Fruit fly (Drosophila melanogaster): ENCODE data around the gene Syt12.
A peak's percentile ranks its signal among the peaks of the same experiment; 100 is the strongest.

DNA sequence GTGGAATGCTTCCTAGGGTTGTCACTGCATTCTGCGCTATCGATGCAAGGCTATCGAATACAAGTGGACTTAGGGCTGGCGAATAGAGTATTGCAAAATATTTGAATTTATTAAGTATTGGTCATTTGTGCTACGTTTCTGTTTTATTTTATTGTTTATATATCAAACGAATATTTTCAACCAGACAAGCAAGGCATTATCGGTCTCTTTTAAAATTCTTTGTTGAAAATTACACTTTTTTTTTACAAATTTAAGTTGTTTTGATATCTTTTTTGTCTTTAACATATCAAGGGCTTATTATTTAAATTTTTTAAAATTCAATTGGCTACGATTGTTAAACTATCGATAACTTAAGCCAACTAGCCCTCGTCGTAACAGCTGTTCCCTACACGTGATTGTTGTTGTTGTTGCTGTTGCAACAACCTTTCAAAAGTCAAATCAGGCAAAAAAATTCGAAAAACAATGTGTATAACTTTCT, 28.4 kb downstream of the Syt12 start, which contains the start of the genes Ype and CG1662:
- TF ChIP-seq rgr (GFP tag; optimal IDR thresholded peaks at IDR 0.05) (peak; percentile 73), usp (GFP tag; optimal IDR thresholded peaks at IDR 0.05) (no peak), Abd-B (GFP tag; optimal IDR thresholded peaks at IDR 0.05) (no peak), lola (GFP tag; optimal IDR thresholded peaks at IDR 0.05) (no peak), dmrt93B (GFP tag; optimal IDR thresholded peaks at IDR 0.05) (peak; percentile 77), woc (GFP tag; optimal IDR thresholded peaks at IDR 0.05) (peak; percentile 87), foxo (GFP tag; optimal IDR thresholded peaks at IDR 0.05) (peak in 1 of 2 experiments; percentile 84), h (GFP tag; optimal IDR thresholded peaks at IDR 0.05) (peak; percentile 78), sage (GFP tag; optimal IDR thresholded peaks at IDR 0.05) (peak; percentile 1), Myc (optimal IDR thresholded peaks at IDR 0.05) (peak; percentile 34), Dfd (GFP tag; optimal IDR thresholded peaks at IDR 0.05) (no peak), psq (GFP tag; optimal IDR thresholded peaks at IDR 0.05) (peak; percentile 62), OdsH (GFP tag; optimal IDR thresholded peaks at IDR 0.05) (peak; percentile 69), ey (GFP tag; optimal IDR thresholded peaks at IDR 0.05) (peak; percentile 74)

All from whole organism, wandering third instar larva.